Fruit fly (Drosophila melanogaster): Measurements from ENCODE around the gene mthl9.

dm6 chr3L:321495-321894, 10.6 kb downstream of the mthl9 start:
- TF ChIP-seq Sox15 (GFP tag; optimal IDR thresholded peaks at IDR 0.05) (no peak), OdsH (GFP tag; optimal IDR thresholded peaks at IDR 0.05) (no peak), net (GFP tag; optimal IDR thresholded peaks at IDR 0.05) (no peak), achi (GFP tag; optimal IDR thresholded peaks at IDR 0.05) (no peak), Blimp-1 (GFP tag; optimal IDR thresholded peaks at IDR 0.05) (no peak), topi (GFP tag; optimal IDR thresholded peaks at IDR 0.05) (no peak), acj6 (GFP tag; optimal IDR thresholded peaks at IDR 0.05) (no peak), CG7368 (GFP tag; optimal IDR thresholded peaks at IDR 0.05) (no peak), Sox14 (GFP tag; optimal IDR thresholded peaks at IDR 0.05) (no peak), lz (GFP tag; optimal IDR thresholded peaks at IDR 0.05) (no peak), CG15336 (GFP tag; IDR thresholded peaks at IDR 0.05) (no peak), Hr39 (GFP tag; optimal IDR thresholded peaks at IDR 0.05) (no peak)
